Worm (Caenorhabditis elegans) whole organism, young adult: ENCODE results near the gene fbxa-182.

Experiments used
- C06A6.2 ChIP-seq: fragments of 200-800 bp; sonication (Bioruptor generic); conservative IDR thresholded peaks from 2 replicates; pipeline ENCODE4 v1.3.6; 2022; ENCODE audit warnings: missing genetic modification characterization, missing compliant biosample characterization
- F39B2.1 ChIP-seq: fragments of 200-800 bp; sonication (Bioruptor generic); IDR thresholded peaks from 2 replicates; pipeline ENCODE4 v1.3.6; 2022; ENCODE audit warnings: missing genetic modification reagents, missing genetic modification characterization, missing compliant biosample characterization
- T07F8.4 ChIP-seq: sonication (generic microtip); optimal IDR thresholded peaks from 2 replicates; lab custom pipeline; 2016; ENCODE audit warnings: mild to moderate bottlenecking, missing genetic modification characterization, moderate library complexity, missing compliant biosample characterization
- Y56A3A.18 ChIP-seq: fragments of 200-800 bp; sonication (Bioruptor generic); IDR thresholded peaks from 2 replicates; pipeline ENCODE4 v1.3.6; 2022; ENCODE audit warnings: missing genetic modification reagents, missing genetic modification characterization, missing compliant biosample characterization
- atf-7 ChIP-seq: sonication (generic microtip); optimal IDR thresholded peaks from 2 replicates; lab custom pipeline; 2017; ENCODE audit warnings: mild to moderate bottlenecking, missing genetic modification characterization, missing compliant biosample characterization
- attf-6 ChIP-seq: fragments of 200-800 bp; sonication (Bioruptor generic); IDR thresholded peaks from 2 replicates; pipeline ENCODE4 v1.3.6; 2022; ENCODE audit warnings: missing genetic modification reagents, missing genetic modification characterization, missing compliant biosample characterization
- bed-1 ChIP-seq: fragments of 200-800 bp; sonication (Bioruptor generic); IDR thresholded peaks from 2 replicates; pipeline ENCODE4 v1.3.6; 2022; ENCODE audit warnings: missing genetic modification reagents, missing genetic modification characterization, missing compliant biosample characterization
- ccch-3 ChIP-seq: fragments of 200-800 bp; sonication (Bioruptor generic); optimal IDR thresholded peaks from 2 replicates; lab custom pipeline; 2018; ENCODE audit warnings: mild to moderate bottlenecking, missing genetic modification characterization, missing compliant biosample characterization
- ceh-40 ChIP-seq: fragments of 200-800 bp; sonication (Bioruptor generic); IDR thresholded peaks from 2 replicates; pipeline ENCODE4 v1.3.6; 2022; ENCODE audit warnings: missing genetic modification characterization, missing compliant biosample characterization
- ceh-91 ChIP-seq: fragments of 200-800 bp; sonication (Bioruptor generic); IDR thresholded peaks from 2 replicates; pipeline ENCODE4 v1.3.6; 2022; ENCODE audit warnings: missing genetic modification reagents, missing genetic modification characterization, missing compliant biosample characterization
- chd-7 ChIP-seq: sonication (generic microtip); optimal IDR thresholded peaks from 2 replicates; lab custom pipeline; 2016; ENCODE audit warnings: mild to moderate bottlenecking, missing genetic modification characterization, moderate library complexity, missing compliant biosample characterization
- dpff-1 ChIP-seq: sonication (generic microtip); optimal IDR thresholded peaks from 2 replicates; lab custom pipeline; 2017; ENCODE audit warnings: mild to moderate bottlenecking, missing genetic modification characterization, missing compliant biosample characterization
- dpl-1 ChIP-seq: fragments of 150-350 bp; optimal IDR thresholded peaks from 2 replicates; lab custom pipeline; 2014; ENCODE audit warnings: missing biosample characterization, missing genetic modification reagents, missing genetic modification characterization
- efl-1 ChIP-seq: fragments of 150-350 bp; optimal IDR thresholded peaks from 2 replicates; lab custom pipeline; 2014; ENCODE audit warnings: missing biosample characterization, missing genetic modification reagents, missing genetic modification characterization
- egl-18 ChIP-seq: fragments of 200-800 bp; sonication (Bioruptor generic); IDR thresholded peaks from 2 replicates; pipeline ENCODE4 v1.3.6; 2022; ENCODE audit warnings: missing genetic modification reagents, missing genetic modification characterization, missing compliant biosample characterization
- egl-44 ChIP-seq: fragments of 200-800 bp; sonication (Bioruptor generic); IDR thresholded peaks from 2 replicates; pipeline ENCODE4 v1.3.6; 2022; ENCODE audit warnings: missing genetic modification reagents, missing genetic modification characterization, missing compliant biosample characterization
- egrh-3 ChIP-seq: fragments of 200-800 bp; sonication (Bioruptor generic); IDR thresholded peaks from 2 replicates; pipeline ENCODE4 v1.3.6; 2022; ENCODE audit warnings: missing genetic modification reagents, missing genetic modification characterization, missing compliant biosample characterization
- fkh-3 ChIP-seq: sonication (generic microtip); optimal IDR thresholded peaks from 2 replicates; lab custom pipeline; 2016; ENCODE audit warnings: mild to moderate bottlenecking, missing genetic modification characterization, missing compliant biosample characterization
- hlh-26 ChIP-seq: fragments of 200-800 bp; sonication (Bioruptor generic); conservative IDR thresholded peaks from 2 replicates; pipeline ENCODE4 v1.3.6; 2022; ENCODE audit warnings: missing genetic modification reagents, missing genetic modification characterization, missing compliant biosample characterization
- hmg-20 ChIP-seq: fragments of 200-800 bp; sonication (Bioruptor generic); IDR thresholded peaks from 2 replicates; pipeline ENCODE4 v1.3.6; 2022; ENCODE audit warnings: missing genetic modification reagents, missing genetic modification characterization, missing compliant biosample characterization
- hrde-1 ChIP-seq: sonication (generic microtip); optimal IDR thresholded peaks from 2 replicates; lab custom pipeline; 2016; ENCODE audit warnings: missing genetic modification characterization, mild to moderate bottlenecking, missing compliant biosample characterization, moderate library complexity, missing genotype, missing genetic modification reagents, borderline replicate concordance
- hsf-1 ChIP-seq: fragments of 200-800 bp; sonication (Bioruptor generic); IDR thresholded peaks from 2 replicates; pipeline ENCODE4 v1.3.6; 2022; ENCODE audit warnings: missing genetic modification reagents, missing genetic modification characterization, missing compliant biosample characterization
- lin-54 ChIP-seq: fragments of 200-800 bp; sonication (Bioruptor generic); optimal IDR thresholded peaks from 2 replicates; lab custom pipeline; 2018; ENCODE audit warnings: mild to moderate bottlenecking, missing genetic modification characterization, missing compliant biosample characterization
- madf-3 ChIP-seq: fragments of 200-800 bp; sonication (Bioruptor generic); IDR thresholded peaks from 2 replicates; pipeline ENCODE4 v1.3.6; 2022; ENCODE audit warnings: missing genetic modification reagents, missing genetic modification characterization, missing compliant biosample characterization
- nfya-2 ChIP-seq: fragments of 200-800 bp; sonication (Bioruptor generic); IDR thresholded peaks from 2 replicates; pipeline ENCODE4 v1.3.6; 2022; ENCODE audit warnings: missing genetic modification reagents, missing genetic modification characterization, missing compliant biosample characterization
- nhr-120 ChIP-seq: fragments of 200-800 bp; sonication (Bioruptor generic); IDR thresholded peaks from 2 replicates; pipeline ENCODE4 v1.3.6; 2022; ENCODE audit warnings: missing genetic modification characterization, missing compliant biosample characterization
- nhr-27 ChIP-seq: fragments of 200-800 bp; sonication (Bioruptor generic); optimal IDR thresholded peaks from 2 replicates; lab custom pipeline; 2018; ENCODE audit warnings: mild to moderate bottlenecking, missing genetic modification characterization, moderate library complexity, missing compliant biosample characterization
- nhr-80 ChIP-seq: sonication (generic microtip); optimal IDR thresholded peaks from 2 replicates; lab custom pipeline; 2016; ENCODE audit warnings: missing genetic modification characterization, missing compliant biosample characterization
- pbrm-1 ChIP-seq: fragments of 200-800 bp; sonication (Bioruptor generic); IDR thresholded peaks from 2 replicates; pipeline ENCODE4 v1.3.6; 2022; ENCODE audit warnings: missing genetic modification reagents, missing genetic modification characterization, missing compliant biosample characterization
- somi-1 ChIP-seq: fragments of 200-800 bp; sonication (Bioruptor generic); optimal IDR thresholded peaks from 2 replicates; lab custom pipeline; 2018; ENCODE audit warnings: mild to moderate bottlenecking, missing genetic modification characterization, missing compliant biosample characterization
- tlf-1 ChIP-seq: fragments of 200-800 bp; sonication (Bioruptor generic); optimal IDR thresholded peaks from 2 replicates; lab custom pipeline; 2018; ENCODE audit warnings: mild to moderate bottlenecking, missing genetic modification characterization, missing compliant biosample characterization
- unc-62 ChIP-seq: fragments of 150-350 bp; optimal IDR thresholded peaks from 2 replicates; lab custom pipeline; 2014; ENCODE audit warnings: missing biosample characterization, missing genetic modification reagents, missing genetic modification characterization
- zfh-2 ChIP-seq: fragments of 200-800 bp; sonication (Bioruptor generic); conservative IDR thresholded peaks from 2 replicates; pipeline ENCODE4 v1.3.6; 2022; ENCODE audit warnings: missing genetic modification reagents, missing genetic modification characterization, missing compliant biosample characterization
- zim-3 ChIP-seq: sonication (generic microtip); optimal IDR thresholded peaks from 2 replicates; lab custom pipeline; 2017; ENCODE audit warnings: mild to moderate bottlenecking, missing genetic modification characterization, moderate library complexity, missing compliant biosample characterization
- ztf-18 ChIP-seq: sonication (generic microtip); optimal IDR thresholded peaks from 2 replicates; lab custom pipeline; 2016; ENCODE audit warnings: missing genotype, mild to moderate bottlenecking, missing genetic modification characterization, missing compliant biosample characterization
- ztf-25 ChIP-seq: fragments of 200-800 bp; sonication (Bioruptor generic); IDR thresholded peaks from 2 replicates; pipeline ENCODE4 v1.3.6; 2022; ENCODE audit warnings: missing genetic modification reagents, missing genetic modification characterization, missing compliant biosample characterization
- ztf-26 ChIP-seq: sonication (generic microtip); optimal IDR thresholded peaks from 2 replicates; lab custom pipeline; 2017; ENCODE audit warnings: missing genetic modification characterization, missing compliant biosample characterization

The fbxa-182 gene

ce11 chrII:2417889-2418288 is 5.3 kb upstream of the fbxa-182 start, which contains the start of the genes F42G2.5 and F42G2.7:
F42G2.5 (minus strand) TSS chrII:2417989.
F42G2.7 (plus strand) TSS chrII:2418158.
- TF ChIP-seq egl-44 (GFP tag; lab: Robert Waterston, UW), result no peak
- no peak for TF ChIP-seq egl-18 (GFP tag; lab: Robert Waterston, UW)
- TF ChIP-seq hmg-20 (GFP tag; lab: Robert Waterston, UW), result no peak

DNA sequence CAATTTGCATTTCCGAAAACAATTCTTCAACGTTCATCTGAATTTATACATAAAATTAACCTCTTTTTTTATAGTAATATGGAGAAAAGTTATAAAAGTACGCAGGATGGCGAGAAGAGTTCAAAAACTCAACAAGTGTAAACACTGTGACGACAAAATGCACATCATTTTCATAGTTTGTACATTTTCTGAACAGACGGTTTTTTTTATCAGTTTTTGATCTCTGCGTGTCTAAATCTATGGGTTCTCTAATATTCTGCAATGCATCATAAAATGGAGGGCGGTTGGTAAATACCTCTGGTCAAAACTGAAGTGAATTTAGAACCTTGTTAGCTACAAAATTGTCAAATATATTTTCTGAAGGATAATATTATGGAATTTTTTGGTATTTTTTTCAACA is 2.9 kb upstream of the fbxa-182 start, which contains the start of gene fbxa-4:
Gene fbxa-4, minus strand, starts transcription at position 93 of the 400 bp plus-strand sequence.
- TF ChIP-seq hsf-1, result no peak
- TF ChIP-seq atf-7 (tag; lab: Kevin White, UChicago), result no peak
- TF ChIP-seq hrde-1 (tag; lab: Kevin White, UChicago), result no peak
- TF ChIP-seq nhr-120 (GFP tag; lab: Robert Waterston, UW), result no peak
- peak; percentile 54 for TF ChIP-seq nhr-80 (tag; lab: Kevin White, UChicago)
- TF ChIP-seq ceh-40 (GFP tag; lab: Robert Waterston, UW), result no peak
- no peak for TF ChIP-seq bed-1 (GFP tag; lab: Robert Waterston, UW)

DNA sequence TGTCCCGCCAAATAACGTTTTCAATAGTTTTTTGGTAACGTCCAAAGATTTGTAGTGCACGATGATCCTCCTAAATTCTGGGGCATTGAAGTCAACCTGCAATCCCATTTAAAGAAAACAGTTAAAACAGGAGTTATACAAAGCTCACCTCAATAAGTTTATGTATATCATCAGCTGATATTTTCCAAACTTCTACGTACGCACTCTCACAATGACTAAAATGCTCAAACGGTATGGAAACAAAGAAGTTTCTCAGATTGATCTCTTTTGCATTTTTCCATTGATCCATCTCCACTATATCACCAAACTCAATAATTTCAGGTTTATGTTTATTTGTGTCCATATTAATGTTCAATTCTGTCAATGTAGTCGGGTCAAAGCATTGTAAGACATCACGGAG is 994 bp downstream of the fbxa-182 start:
- TF ChIP-seq ceh-91 (GFP tag; lab: Robert Waterston, UW) (no peak), dpl-1 (no peak), efl-1 (GFP tag; lab: Kevin White, UChicago) (no peak), attf-6 (GFP tag; lab: Robert Waterston, UW) (no peak), chd-7 (tag; lab: Kevin White, UChicago) (no peak), Y56A3A.18 (GFP tag; lab: Robert Waterston, UW) (no peak), ztf-26 (no peak), egrh-3 (no peak), dpff-1 (tag; lab: Kevin White, UChicago) (no peak), zim-3 (tag; lab: Kevin White, UChicago) (no peak), ztf-18 (tag; lab: Kevin White, UChicago) (no peak), T07F8.4 (tag; lab: Kevin White, UChicago) (no peak), hrde-1 (tag; lab: Kevin White, UChicago) (no peak), ztf-25 (GFP tag; lab: Robert Waterston, UW) (no peak), unc-62 (GFP tag; lab: Kevin White, UChicago) (no peak), ccch-3 (GFP tag; lab: Kevin White, UChicago) (no peak), tlf-1 (GFP tag; lab: Kevin White, UChicago) (no peak), fkh-3 (tag; lab: Kevin White, UChicago) (no peak), madf-3 (GFP tag; lab: Robert Waterston, UW) (no peak), F39B2.1 (GFP tag; lab: Robert Waterston, UW) (no peak)

ce11 chrII:2411093-2411492 is 1.5 kb downstream of the fbxa-182 start:
- TF ChIP-seq nhr-27 (tag; lab: Kevin White, UChicago) (no peak), pbrm-1 (GFP tag; lab: Robert Waterston, UW) (no peak), C06A6.2 (GFP tag; lab: Robert Waterston, UW) (no peak), zfh-2 (GFP tag; lab: Robert Waterston, UW) (peak; percentile 63), hlh-26 (GFP tag; lab: Robert Waterston, UW) (no peak), lin-54 (GFP tag; lab: Kevin White, UChicago) (no peak), nfya-2 (GFP tag; lab: Robert Waterston, UW) (0 out of 2 replicates have a peak, but pooled peaks have one; percentile 15), somi-1 (GFP tag; lab: Kevin White, UChicago) (no peak)
